Fruit fly (Drosophila melanogaster) whole organism, embryonic: ENCODE measurements around the gene CG33095.

ENCODE experiments used
- B-H2 ChIP-seq: fragments of 200-800 bp; sonication (Bioruptor generic); optimal IDR thresholded peaks from 2 replicates; lab custom pipeline; 2018; ENCODE audit warnings: missing biosample characterization, mild to moderate bottlenecking, missing genetic modification characterization
- CG17568 ChIP-seq: fragments of 200-800 bp; sonication (Bioruptor generic); optimal IDR thresholded peaks from 2 replicates; lab custom pipeline; 2018; ENCODE audit warnings: missing biosample characterization, mild to moderate bottlenecking, missing genetic modification characterization, moderate library complexity
- CG4820 ChIP-seq: fragments of 200-800 bp; sonication (Bioruptor generic); optimal IDR thresholded peaks from 3 replicates; lab custom pipeline; 2016; ENCODE audit warnings: missing biosample characterization, missing genetic modification characterization
- CG6254 ChIP-seq: fragments of 200-800 bp; sonication (Bioruptor generic); optimal IDR thresholded peaks from 3 replicates; lab custom pipeline; 2017; ENCODE audit warnings: mild to moderate bottlenecking, missing biosample characterization, missing genetic modification reagents, missing genetic modification characterization
- CG8089 ChIP-seq: fragments of 200-800 bp; sonication (Bioruptor generic); optimal IDR thresholded peaks from 3 replicates; lab custom pipeline; 2016; ENCODE audit warnings: missing biosample characterization, missing genetic modification characterization
- CG8281 ChIP-seq: fragments of 200-800 bp; sonication (Bioruptor generic); optimal IDR thresholded peaks from 2 replicates; lab custom pipeline; 2018; ENCODE audit warnings: missing biosample characterization, mild to moderate bottlenecking, missing genetic modification characterization, moderate library complexity
- Sox102F ChIP-seq: fragments of 200-800 bp; sonication (Bioruptor generic); optimal IDR thresholded peaks from 2 replicates; lab custom pipeline; 2018; ENCODE audit warnings: missing biosample characterization, mild to moderate bottlenecking, missing genetic modification characterization, moderate library complexity
- Stat92E ChIP-seq, 3 experiments: fragments of >200 bp in 2 of 3; fragments of 200-800 bp in 1 of 3; sonication (Bioruptor generic) in 1 of 3; optimal IDR thresholded peaks; 2 replicates each; lab custom pipeline; 2017 to 2019; ENCODE audit warnings: missing biosample characterization in 3 of 3, missing genetic modification characterization in 3 of 3, mild to moderate bottlenecking in 1 of 3, moderate library complexity in 1 of 3
- chif ChIP-seq, 2 experiments: fragments of 200-800 bp; sonication (Bioruptor generic); optimal IDR thresholded peaks; 3 replicates each; lab custom pipeline; 2016; ENCODE audit warnings: missing biosample characterization in 2 of 2, missing genetic modification characterization in 2 of 2
- fu2 ChIP-seq: fragments of 200-800 bp; sonication (Bioruptor generic); optimal IDR thresholded peaks from 2 replicates; lab custom pipeline; 2016; ENCODE audit warnings: missing biosample characterization, missing genetic modification characterization
- jumu ChIP-seq: fragments of 200-800 bp; sonication (Bioruptor generic); optimal IDR thresholded peaks from 3 replicates; lab custom pipeline; 2016; ENCODE audit warnings: missing biosample characterization, missing genetic modification characterization

DNA sequence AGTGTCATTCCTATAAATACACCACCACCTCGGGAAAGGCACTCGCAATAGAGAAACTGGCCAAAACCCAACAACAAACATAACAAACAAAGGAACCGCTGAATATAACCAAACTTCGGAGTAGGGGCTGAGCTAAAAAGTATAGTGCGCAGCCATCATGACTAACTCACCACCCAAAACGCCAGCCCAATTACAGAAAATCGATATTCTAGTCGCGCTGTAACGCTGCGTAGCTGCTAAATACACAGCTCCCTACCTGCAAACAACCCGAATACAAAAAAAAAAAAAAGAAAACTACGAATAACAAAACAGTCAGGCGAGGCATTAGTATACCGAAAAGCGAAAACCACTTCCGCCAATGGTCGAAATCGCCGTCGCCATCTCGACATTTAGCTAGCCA lies 46.8 kb upstream of the CG33095 start:
- no peak for TF ChIP-seq B-H2 (GFP tag; lab: Kevin White, UChicago)
- TF ChIP-seq CG4820 (GFP tag; lab: Kevin White, UChicago), result no peak
- TF ChIP-seq chif (GFP tag; optimal IDR thresholded peaks at IDR 0.05; lab: Kevin White, UChicago), result no peak
- no peak for TF ChIP-seq Stat92E (GFP tag; optimal IDR thresholded peaks at IDR 0.05; lab: Kevin White, UChicago)
- TF ChIP-seq CG8281, result no peak
- TF ChIP-seq fu2, result no peak
- no peak for TF ChIP-seq CG8089 (GFP tag; lab: Kevin White, UChicago)
- no peak for TF ChIP-seq CG6254 (GFP tag; lab: Kevin White, UChicago)
- no peak for TF ChIP-seq CG17568
- no peak for TF ChIP-seq Sox102F (GFP tag; lab: Kevin White, UChicago)
- no peak for TF ChIP-seq jumu (GFP tag; lab: Kevin White, UChicago)
